Worm (Caenorhabditis elegans) whole organism, mixed stage, embryonic: Measurements from ENCODE around the gene puf-8.

Experiments used
- M03D4.4 ChIP-seq: sonication (generic microtip); optimal IDR thresholded peaks from 2 replicates; lab custom pipeline; 2017; ENCODE audit warnings: mild to moderate bottlenecking, missing genetic modification characterization, missing compliant biosample characterization
- blmp-1 ChIP-seq: fragments of 150-350 bp; optimal IDR thresholded peaks from 2 replicates; lab custom pipeline; 2014; ENCODE audit warnings: missing biosample characterization, missing genetic modification characterization
- ceh-39 ChIP-seq: fragments of 150-350 bp; optimal IDR thresholded peaks from 2 replicates; lab custom pipeline; 2014; ENCODE audit warnings: missing biosample characterization, missing genetic modification characterization
- ceh-43 ChIP-seq: fragments of 200-800 bp; sonication (Bioruptor generic); optimal IDR thresholded peaks from 2 replicates; lab custom pipeline; 2018; ENCODE audit warnings: mild to moderate bottlenecking, missing genetic modification characterization, moderate library complexity, missing compliant biosample characterization
- ceh-83 ChIP-seq: fragments of 200-800 bp; sonication (Bioruptor generic); optimal IDR thresholded peaks from 2 replicates; lab custom pipeline; 2018; ENCODE audit warnings: mild to moderate bottlenecking, missing genetic modification characterization, missing compliant biosample characterization
- ces-1 ChIP-seq: fragments of 150-350 bp; optimal IDR thresholded peaks from 2 replicates; lab custom pipeline; 2014; ENCODE audit warnings: missing biosample characterization, missing genetic modification reagents, missing genetic modification characterization
- cnd-1 ChIP-seq: fragments of 200-800 bp; sonication (Bioruptor generic); optimal IDR thresholded peaks from 2 replicates; lab custom pipeline; 2018; ENCODE audit warnings: mild to moderate bottlenecking, missing genetic modification characterization, missing compliant biosample characterization
- drap-1 ChIP-seq: fragments of 200-800 bp; sonication (Bioruptor generic); optimal IDR thresholded peaks from 3 replicates; lab custom pipeline; 2018; ENCODE audit warnings: mild to moderate bottlenecking, missing genetic modification characterization, missing compliant biosample characterization
- elt-1 ChIP-seq: sonication (generic microtip); optimal IDR thresholded peaks from 2 replicates; lab custom pipeline; 2017; ENCODE audit warnings: missing genetic modification characterization, mild to moderate bottlenecking, missing compliant biosample characterization, antibody characterized with exemption, moderate library complexity, borderline replicate concordance; ENCODE audit not compliant: insufficient read depth
- elt-3 ChIP-seq: fragments of 150-350 bp; optimal IDR thresholded peaks from 2 replicates; lab custom pipeline; 2014; ENCODE audit warnings: missing biosample characterization, missing genetic modification characterization
- flh-1 ChIP-seq: fragments of 200-800 bp; sonication (Bioruptor generic); optimal IDR thresholded peaks from 2 replicates; lab custom pipeline; 2018; ENCODE audit warnings: mild to moderate bottlenecking, missing genetic modification characterization, moderate library complexity, missing compliant biosample characterization
- hlh-1 ChIP-seq: fragments of 150-350 bp; optimal IDR thresholded peaks from 2 replicates; lab custom pipeline; 2014; ENCODE audit warnings: missing biosample characterization, missing genetic modification reagents, missing genetic modification characterization
- lin-13 ChIP-seq: fragments of 150-350 bp; optimal IDR thresholded peaks from 2 replicates; lab custom pipeline; 2014; ENCODE audit warnings: missing biosample characterization, missing genetic modification characterization
- lin-32 ChIP-seq: fragments of 200-800 bp; sonication (Bioruptor generic); optimal IDR thresholded peaks from 2 replicates; lab custom pipeline; 2018; ENCODE audit warnings: mild to moderate bottlenecking, missing genetic modification characterization, missing compliant biosample characterization
- lsy-2 ChIP-seq: fragments of 150-350 bp; optimal IDR thresholded peaks from 2 replicates; lab custom pipeline; 2014; ENCODE audit warnings: missing biosample characterization, missing genetic modification characterization
- mep-1 ChIP-seq: fragments of 150-350 bp; optimal IDR thresholded peaks from 2 replicates; lab custom pipeline; 2017; ENCODE audit warnings: missing biosample characterization, missing genetic modification reagents, missing genetic modification characterization, inconsistent platforms
- mls-2 ChIP-seq: sonication (generic microtip); optimal IDR thresholded peaks from 2 replicates; lab custom pipeline; 2016; ENCODE audit warnings: mild to moderate bottlenecking, missing genetic modification characterization, moderate library complexity, missing compliant biosample characterization
- nhr-12 ChIP-seq: fragments of 150-350 bp; optimal IDR thresholded peaks from 2 replicates; lab custom pipeline; 2014; ENCODE audit warnings: missing biosample characterization, missing genetic modification characterization
- nhr-237 ChIP-seq: fragments of 150-350 bp; optimal IDR thresholded peaks from 2 replicates; lab custom pipeline; 2014; ENCODE audit warnings: missing biosample characterization, missing genetic modification characterization
- nhr-28 ChIP-seq: fragments of 150-350 bp; optimal IDR thresholded peaks from 2 replicates; lab custom pipeline; 2014; ENCODE audit warnings: missing biosample characterization, missing genetic modification characterization
- pha-4 ChIP-seq: fragments of 150-350 bp; optimal IDR thresholded peaks from 2 replicates; lab custom pipeline; 2018; ENCODE audit warnings: missing biosample characterization, missing genetic modification reagents, missing genetic modification characterization
- snpc-4 ChIP-seq: fragments of 150-350 bp; optimal IDR thresholded peaks from 2 replicates; lab custom pipeline; 2014; ENCODE audit warnings: missing biosample characterization, missing genetic modification characterization
- sptf-1 ChIP-seq: sonication (generic microtip); optimal IDR thresholded peaks from 2 replicates; lab custom pipeline; 2017; ENCODE audit warnings: mild to moderate bottlenecking, missing genetic modification characterization, moderate library complexity, missing compliant biosample characterization
- tbx-8 ChIP-seq: fragments of 200-800 bp; sonication (Bioruptor generic); optimal IDR thresholded peaks from 2 replicates; lab custom pipeline; 2018; ENCODE audit warnings: mild to moderate bottlenecking, missing genetic modification characterization, moderate library complexity, missing compliant biosample characterization
- unc-120 ChIP-seq: sonication (generic microtip); optimal IDR thresholded peaks from 2 replicates; lab custom pipeline; 2017; ENCODE audit warnings: missing genetic modification characterization, missing compliant biosample characterization; ENCODE audit not compliant: poor library complexity, severe bottlenecking
- unc-39 ChIP-seq: fragments of 150-350 bp; optimal IDR thresholded peaks from 2 replicates; lab custom pipeline; 2014; ENCODE audit warnings: missing biosample characterization, missing genetic modification characterization
- unc-62 ChIP-seq: fragments of 150-350 bp; optimal IDR thresholded peaks from 2 replicates; lab custom pipeline; 2014; ENCODE audit warnings: missing biosample characterization, missing genetic modification reagents, missing genetic modification characterization
- zip-8 ChIP-seq: fragments of 150-350 bp; optimal IDR thresholded peaks from 2 replicates; lab custom pipeline; 2014; ENCODE audit warnings: missing biosample characterization, missing genetic modification characterization
- ztf-11 ChIP-seq: fragments of 150-350 bp; optimal IDR thresholded peaks from 2 replicates; lab custom pipeline; 2014; ENCODE audit warnings: missing biosample characterization, missing genetic modification characterization

Gene puf-8

ce11 chrII:7305558-7305957 lies 7.5 kb upstream of the puf-8 start, which contains the start of gene brf-1:
TSS of gene brf-1 (plus strand) at chrII:7305858.
- TF ChIP-seq ztf-11 (tag; lab: Kevin White, UChicago) (no peak), lin-32 (GFP tag; lab: Kevin White, UChicago) (no peak), zip-8 (tag; lab: Kevin White, UChicago) (peak; percentile 37), nhr-12 (tag; lab: Kevin White, UChicago) (no peak), nhr-28 (no peak), mls-2 (tag; lab: Kevin White, UChicago) (no peak)
- TF ChIP-seq, all 35 proteins: peak for 1

- TF ChIP-seq lin-13 (tag; lab: Kevin White, UChicago) (peak; percentile 50), pha-4 (tag; lab: Kevin White, UChicago) (peak; percentile 48), cnd-1 (peak; percentile 32), unc-62 (GFP tag; lab: Kevin White, UChicago) (no peak), sptf-1 (tag; lab: Kevin White, UChicago) (no peak), mep-1 (peak; percentile 29), hlh-1 (tag; lab: Kevin White, UChicago) (peak; percentile 0), elt-3 (tag; lab: Kevin White, UChicago) (no peak), M03D4.4 (tag; lab: Kevin White, UChicago) (peak; percentile 33)
These were observed 3.7 kb upstream of the puf-8 start, which contains the start of gene cul-4 for ce11 chrII:7301670-7302151. TSS of gene cul-4 (plus strand) at chrII:7302101.

ce11 chrII:7299042-7299441 lies 995 bp upstream of the puf-8 start, which contains the start of gene C30G12.1:
TSS of gene C30G12.1 (plus strand) at chrII:7299342.
- no peak for TF ChIP-seq unc-39 (tag; lab: Kevin White, UChicago)
- no peak for TF ChIP-seq zip-8 (tag; lab: Kevin White, UChicago)
- TF ChIP-seq nhr-28 = no peak
- TF ChIP-seq tbx-8 (GFP tag; lab: Kevin White, UChicago) = no peak
- no peak for TF ChIP-seq ceh-83 (GFP tag; lab: Kevin White, UChicago)
- TF ChIP-seq mep-1 = no peak
- TF ChIP-seq unc-120 = no peak
- no peak for TF ChIP-seq lin-32 (GFP tag; lab: Kevin White, UChicago)

ce11 chrII:7295917-7296316 lies 2.1 kb downstream of the puf-8 start, which contains the start of gene C30G12.6:
TSS of gene C30G12.6 (minus strand) at chrII:7296017.
- TF ChIP-seq cnd-1 = no peak
- no peak for TF ChIP-seq ceh-39 (tag; lab: Kevin White, UChicago)
- no peak for TF ChIP-seq snpc-4
- no peak for TF ChIP-seq unc-120
- TF ChIP-seq zip-8 (tag; lab: Kevin White, UChicago) = no peak
- no peak for TF ChIP-seq elt-1
- no peak for TF ChIP-seq lsy-2 (tag; lab: Kevin White, UChicago)
- TF ChIP-seq drap-1 (GFP tag; lab: Kevin White, UChicago) = no peak
- no peak for TF ChIP-seq ceh-43 (GFP tag; lab: Kevin White, UChicago)
- TF ChIP-seq mep-1 = no peak

- no peak for TF ChIP-seq elt-3 (tag; lab: Kevin White, UChicago)
- TF ChIP-seq nhr-12 (tag; lab: Kevin White, UChicago) = no peak
- TF ChIP-seq hlh-1 (tag; lab: Kevin White, UChicago) = no peak
- TF ChIP-seq M03D4.4 (tag; lab: Kevin White, UChicago) = no peak
- TF ChIP-seq ces-1 (GFP tag; lab: Kevin White, UChicago) = no peak
- no peak for TF ChIP-seq blmp-1 (tag; lab: Kevin White, UChicago)
- TF ChIP-seq nhr-237 = no peak
- TF ChIP-seq ceh-43 (GFP tag; lab: Kevin White, UChicago) = no peak
- no peak for TF ChIP-seq tbx-8 (GFP tag; lab: Kevin White, UChicago)
- no peak for TF ChIP-seq elt-1
- TF ChIP-seq mep-1 = no peak
- no peak for TF ChIP-seq nhr-28
- no peak for TF ChIP-seq drap-1 (GFP tag; lab: Kevin White, UChicago)
- TF ChIP-seq flh-1 = no peak
- no peak for TF ChIP-seq zip-8 (tag; lab: Kevin White, UChicago)
- TF ChIP-seq snpc-4 = no peak
These were observed 8.0 kb downstream of the puf-8 start, which contains the start of gene C30G12.2 for ce11 chrII:7289923-7290476. TSS of gene C30G12.2 (plus strand) at chrII:7290426.
